Fruit fly (Drosophila melanogaster): ENCODE measurements around the gene CG9970.

Gene CG9970

DNA sequence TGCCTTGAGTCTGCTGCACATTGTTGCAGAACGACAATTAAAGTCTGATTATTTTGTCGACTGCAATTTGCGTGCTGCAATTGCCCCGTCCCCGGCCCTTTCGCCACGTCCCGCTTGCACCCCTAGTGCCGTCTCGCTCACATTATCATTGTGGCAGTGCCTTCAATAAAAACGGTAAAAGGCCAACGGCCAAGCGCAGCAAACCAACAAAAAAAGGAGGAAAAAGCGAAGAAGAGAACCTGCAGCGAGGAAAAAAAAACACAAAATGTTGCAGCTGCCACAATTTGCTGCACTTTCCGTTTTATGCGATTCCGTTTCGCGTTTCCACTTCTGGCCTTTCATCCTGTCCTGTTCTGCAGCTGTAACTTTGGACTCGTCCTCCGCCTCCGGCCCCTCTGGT is 42.4 kb downstream of the CG9970 start:
- no peak for TF ChIP-seq gl (tag; optimal IDR thresholded peaks at IDR 0.05)
- no peak for TF ChIP-seq D1 (tag; optimal IDR thresholded peaks at IDR 0.05)
- TF ChIP-seq CG10348 (GFP tag; IDR thresholded peaks at IDR 0.05) = no peak
- TF ChIP-seq CG4496 (GFP tag; IDR thresholded peaks at IDR 0.05) = 0 out of 3 replicates have a peak, but pooled peaks have one; percentile 11
- TF ChIP-seq CG13204 (GFP tag; optimal IDR thresholded peaks at IDR 0.05) = peak; percentile 40
- TF ChIP-seq EcR (GFP tag; optimal IDR thresholded peaks at IDR 0.05) = peak; percentile 77
- no peak for TF ChIP-seq CG14655 (GFP tag; optimal IDR thresholded peaks at IDR 0.05)
- no peak for TF ChIP-seq CG8159 (tag; optimal IDR thresholded peaks at IDR 0.05)
- peak; percentile 13 for TF ChIP-seq Snoo (tag; optimal IDR thresholded peaks at IDR 0.05)
- TF ChIP-seq CG15710 (tag; optimal IDR thresholded peaks at IDR 0.05) = peak; percentile 9
- TF ChIP-seq CG8301 (tag; optimal IDR thresholded peaks at IDR 0.05) = no peak

DNA sequence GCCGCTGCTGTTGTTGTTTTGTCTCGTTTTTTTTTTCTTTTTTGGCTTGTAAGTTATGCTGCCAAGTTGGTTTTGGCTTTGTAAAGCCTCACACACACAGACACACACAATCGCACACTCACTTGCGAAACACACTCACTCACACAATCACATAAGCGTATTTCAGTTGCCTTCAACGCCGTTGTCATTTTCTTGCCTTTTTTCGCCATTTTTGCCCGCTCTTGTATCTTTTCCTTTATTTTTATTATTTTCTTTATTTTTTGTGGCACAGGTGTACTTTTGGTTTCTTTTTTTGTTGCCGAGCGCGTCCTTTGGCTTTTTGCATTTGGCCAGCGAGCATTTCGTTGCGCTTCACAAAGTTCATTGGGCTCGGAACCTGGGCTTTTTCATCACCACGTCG is 43.4 kb downstream of the CG9970 start:
- no peak for TF ChIP-seq Ets98B (GFP tag; IDR thresholded peaks at IDR 0.05)
- TF ChIP-seq D1 (tag; optimal IDR thresholded peaks at IDR 0.05) = no peak
- no peak for TF ChIP-seq CG8301 (tag; optimal IDR thresholded peaks at IDR 0.05)
- peak; percentile 35 for TF ChIP-seq CG34367 (tag; optimal IDR thresholded peaks at IDR 0.05)
- peak; percentile 28 for TF ChIP-seq CG14655 (GFP tag; optimal IDR thresholded peaks at IDR 0.05)
- peak; percentile 46 for TF ChIP-seq Pif1A (GFP tag; optimal IDR thresholded peaks at IDR 0.05)
- peak; percentile 63 for TF ChIP-seq EcR (GFP tag; optimal IDR thresholded peaks at IDR 0.05)
- TF ChIP-seq CG12605 (GFP tag; IDR thresholded peaks at IDR 0.05) = no peak
- peak; percentile 74 for TF ChIP-seq CG13204 (GFP tag; optimal IDR thresholded peaks at IDR 0.05)
- TF ChIP-seq gl (tag; optimal IDR thresholded peaks at IDR 0.05) = peak; percentile 64
- TF ChIP-seq CG9948 (tag; optimal IDR thresholded peaks at IDR 0.05) = peak; percentile 32
- peak; percentile 57 for TF ChIP-seq Snoo (tag; optimal IDR thresholded peaks at IDR 0.05)
- TF ChIP-seq CG32121 (GFP tag; IDR thresholded peaks at IDR 0.05) = no peak
- TF ChIP-seq CG4496 (GFP tag; IDR thresholded peaks at IDR 0.05) = no peak
- TF ChIP-seq CG8159 (tag; optimal IDR thresholded peaks at IDR 0.05) = peak; percentile 72
- TF ChIP-seq CG17806 (tag; optimal IDR thresholded peaks at IDR 0.05) = peak; percentile 37
- TF ChIP-seq Pif1B (GFP tag; optimal IDR thresholded peaks at IDR 0.05) = peak; percentile 40
- no peak for TF ChIP-seq fd96Ca (GFP tag; IDR thresholded peaks at IDR 0.05)
- no peak for TF ChIP-seq CG10348 (GFP tag; IDR thresholded peaks at IDR 0.05)
- TF ChIP-seq CG15710 (tag; optimal IDR thresholded peaks at IDR 0.05) = peak; percentile 69
- no peak for TF ChIP-seq rn (GFP tag; IDR thresholded peaks at IDR 0.05)

DNA sequence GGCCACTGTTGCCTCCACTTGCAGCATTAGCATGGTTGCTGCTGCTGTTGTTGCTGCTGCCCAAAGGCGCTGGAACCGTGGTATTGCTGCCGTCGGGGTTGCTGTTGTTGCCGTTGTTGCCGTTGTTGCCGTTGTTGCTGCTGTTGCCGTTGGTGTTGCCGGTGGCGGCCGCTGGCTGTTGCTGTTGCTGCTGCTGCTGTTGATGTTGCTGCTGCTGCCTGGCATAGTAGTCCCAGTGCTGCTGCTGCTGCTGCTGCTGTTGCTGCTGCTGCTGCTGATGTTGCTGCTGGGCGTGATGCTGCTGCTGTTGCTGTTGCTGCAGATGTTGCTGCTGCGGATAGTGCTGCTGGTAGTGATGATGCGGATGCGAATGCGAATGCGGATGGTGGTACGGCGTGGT is 45.3 kb downstream of the CG9970 start:
- TF ChIP-seq Pif1A (GFP tag; optimal IDR thresholded peaks at IDR 0.05) = no peak
- 0 out of 2 replicates have a peak, but pooled peaks have one; percentile 13 for TF ChIP-seq CG10348 (GFP tag; IDR thresholded peaks at IDR 0.05)
- TF ChIP-seq CG13204 (GFP tag; optimal IDR thresholded peaks at IDR 0.05) = no peak
- no peak for TF ChIP-seq CG34367 (tag; optimal IDR thresholded peaks at IDR 0.05)

DNA sequence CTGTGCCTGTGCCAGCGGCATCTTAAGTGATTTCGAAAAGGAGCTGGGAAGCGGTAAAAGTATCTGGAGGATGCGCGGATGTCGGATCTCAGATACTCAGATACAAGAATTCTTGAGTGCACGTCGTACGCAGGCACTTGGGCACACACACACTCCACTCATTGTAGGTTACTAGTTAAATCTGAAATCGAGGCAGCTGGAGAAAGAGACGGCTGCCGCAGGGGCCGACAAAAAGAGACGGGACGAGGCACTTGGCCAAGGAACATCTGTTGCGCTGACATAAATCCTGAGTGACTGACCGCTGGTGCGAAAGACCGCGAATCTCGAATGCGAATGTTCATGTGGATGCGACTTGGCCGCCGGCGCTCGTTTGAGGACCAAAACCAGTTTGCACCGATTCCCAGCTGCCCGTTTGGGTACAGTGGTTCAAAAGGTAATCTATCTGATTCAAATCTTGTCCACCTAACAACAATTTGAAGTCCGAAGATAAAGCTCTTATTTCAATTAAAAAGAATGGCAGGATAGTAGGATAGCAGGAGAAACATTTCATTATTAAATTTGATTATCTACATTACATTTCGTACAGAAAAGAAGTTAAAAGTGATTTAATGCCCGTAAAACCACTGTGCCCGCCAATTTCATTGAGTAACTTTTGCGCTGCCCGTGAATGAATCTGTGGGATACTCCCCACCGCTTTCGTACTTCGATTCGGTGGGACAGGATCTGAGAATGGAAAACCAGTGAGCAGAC is 47.6 kb downstream of the CG9970 start:
- TF ChIP-seq CG13204 (GFP tag; optimal IDR thresholded peaks at IDR 0.05) = peak; percentile 37
- peak; percentile 72 for TF ChIP-seq fd96Ca (GFP tag; IDR thresholded peaks at IDR 0.05)
- no peak for TF ChIP-seq CG32121 (GFP tag; IDR thresholded peaks at IDR 0.05)
- TF ChIP-seq CG14655 (GFP tag; optimal IDR thresholded peaks at IDR 0.05) = peak; percentile 75
- peak; percentile 81 for TF ChIP-seq EcR (GFP tag; optimal IDR thresholded peaks at IDR 0.05)
- TF ChIP-seq CG17806 (tag; optimal IDR thresholded peaks at IDR 0.05) = peak; percentile 78
- no peak for TF ChIP-seq rn (GFP tag; IDR thresholded peaks at IDR 0.05)
- peak; percentile 87 for TF ChIP-seq CG9948 (tag; optimal IDR thresholded peaks at IDR 0.05)
- peak; percentile 86 for TF ChIP-seq Pif1B (GFP tag; optimal IDR thresholded peaks at IDR 0.05)
- no peak for TF ChIP-seq CG10348 (GFP tag; IDR thresholded peaks at IDR 0.05)
- TF ChIP-seq CG8301 (tag; optimal IDR thresholded peaks at IDR 0.05) = peak; percentile 73
- TF ChIP-seq D1 (tag; optimal IDR thresholded peaks at IDR 0.05) = peak; percentile 66
- peak; percentile 82 for TF ChIP-seq CG8159 (tag; optimal IDR thresholded peaks at IDR 0.05)
- TF ChIP-seq CG34367 (tag; optimal IDR thresholded peaks at IDR 0.05) = peak; percentile 74
- TF ChIP-seq CG15710 (tag; optimal IDR thresholded peaks at IDR 0.05) = peak; percentile 72
- TF ChIP-seq CG4496 (GFP tag; IDR thresholded peaks at IDR 0.05) = no peak; the same call in 2 of the 3 replicates
- peak; percentile 81 for TF ChIP-seq Snoo (tag; optimal IDR thresholded peaks at IDR 0.05)
- TF ChIP-seq gl (tag; optimal IDR thresholded peaks at IDR 0.05) = peak; percentile 47
- peak; percentile 55; the same call in 1 of the 2 replicates for TF ChIP-seq Ets98B (GFP tag; IDR thresholded peaks at IDR 0.05)
- peak; percentile 58; the same call in 1 of the 2 replicates for TF ChIP-seq CG12605 (GFP tag; IDR thresholded peaks at IDR 0.05)
- peak; percentile 87 for TF ChIP-seq Pif1A (GFP tag; optimal IDR thresholded peaks at IDR 0.05)

DNA sequence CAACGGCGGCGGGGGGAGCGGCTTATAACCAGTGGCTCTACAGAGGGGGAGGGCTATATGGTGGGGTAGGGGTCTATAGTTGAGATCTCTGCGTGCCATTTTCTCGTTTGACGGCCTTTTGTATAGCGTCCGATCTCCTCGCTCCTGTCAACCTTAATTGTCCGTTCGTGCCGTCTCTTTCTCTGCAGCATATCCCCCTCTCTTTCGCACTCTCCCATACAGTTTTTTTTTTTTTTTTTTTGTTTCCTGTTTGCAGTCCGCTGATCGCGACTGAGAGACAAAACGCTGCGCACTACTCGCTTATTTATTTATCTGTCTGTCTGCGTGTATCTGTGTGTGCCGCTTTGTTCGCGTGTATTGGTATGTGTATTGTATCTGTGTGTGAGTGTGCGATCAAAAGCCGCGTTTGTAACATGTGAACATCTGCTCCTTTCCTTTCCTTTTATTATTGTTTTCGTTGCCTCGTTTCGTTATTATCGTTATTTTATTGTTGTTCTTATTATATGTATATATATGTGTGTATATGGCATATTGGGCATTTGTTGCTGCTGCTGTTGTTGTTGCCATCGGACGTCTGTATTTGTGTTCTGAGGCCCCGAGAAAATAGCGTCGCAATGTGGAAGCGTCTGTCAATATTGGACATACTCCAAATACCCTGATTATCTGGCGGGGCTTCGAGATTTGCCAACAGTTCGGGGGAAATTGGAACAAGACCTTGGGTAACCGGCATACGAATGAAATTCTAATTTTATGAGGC is 48.8 kb downstream of the CG9970 start:
- TF ChIP-seq CG15710 (tag; optimal IDR thresholded peaks at IDR 0.05) = peak; percentile 7
- TF ChIP-seq EcR (GFP tag; optimal IDR thresholded peaks at IDR 0.05) = peak; percentile 43
- no peak for TF ChIP-seq CG32121 (GFP tag; IDR thresholded peaks at IDR 0.05)
- TF ChIP-seq rn (GFP tag; IDR thresholded peaks at IDR 0.05) = no peak
- TF ChIP-seq CG8159 (tag; optimal IDR thresholded peaks at IDR 0.05) = no peak
- 0 out of 3 replicates have a peak, but pooled peaks have one; percentile 31 for TF ChIP-seq CG4496 (GFP tag; IDR thresholded peaks at IDR 0.05)
- 0 out of 3 replicates have a peak, but pooled peaks have one; percentile 6 for TF ChIP-seq fd96Ca (GFP tag; IDR thresholded peaks at IDR 0.05)
- peak; percentile 78 for TF ChIP-seq CG13204 (GFP tag; optimal IDR thresholded peaks at IDR 0.05)
